Worm (Caenorhabditis elegans): ENCODE data around the gene cht-4.

Gene cht-4

DNA sequence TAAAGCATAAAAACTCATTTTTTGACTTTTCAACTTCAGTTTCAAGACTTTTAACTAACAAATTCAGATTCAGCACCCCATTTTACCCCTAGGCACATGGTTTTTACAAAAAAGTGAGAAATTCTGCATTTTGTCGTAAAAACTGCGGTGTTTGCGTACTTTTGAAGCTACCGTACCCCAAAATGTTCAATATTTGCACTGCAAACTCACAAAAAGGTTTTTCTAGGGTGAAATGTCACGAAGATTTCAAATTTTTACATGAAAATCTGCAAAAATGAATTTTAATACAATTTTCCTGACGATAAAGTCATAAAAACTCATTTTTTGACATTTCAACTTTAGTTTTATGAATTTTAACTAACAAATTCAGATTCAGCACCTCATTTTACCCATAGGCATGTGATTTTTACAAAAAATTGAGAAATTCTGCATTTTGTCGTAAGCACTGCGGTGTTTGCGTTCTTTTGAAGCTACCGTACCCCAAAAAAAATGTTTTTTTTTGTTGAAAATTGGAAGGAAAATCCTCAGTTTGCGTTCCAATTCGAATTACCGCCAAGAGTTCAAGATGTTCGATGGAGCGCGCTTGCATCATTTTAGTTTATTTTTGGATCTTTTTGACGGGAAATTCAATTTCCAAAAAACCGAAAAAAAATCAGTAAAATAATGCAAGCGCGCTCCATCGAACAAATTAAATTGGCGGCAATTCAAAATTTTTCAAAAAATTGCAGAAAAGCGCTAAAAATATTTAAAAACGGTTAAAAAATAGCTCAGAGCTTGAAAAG lies 40.8 kb downstream of the cht-4 start (continued):
- TF ChIP-seq lin-13 (GFP tag; optimal IDR thresholded peaks at IDR 0.05) (peak; percentile 64), hlh-17 (GFP tag; optimal IDR thresholded peaks at IDR 0.05; ENCODE audit: borderline replicate concordance) (no peak), nhr-11 (tag; optimal IDR thresholded peaks at IDR 0.05) (no peak), mep-1 (tag; optimal IDR thresholded peaks at IDR 0.05) (peak; percentile 1), sptf-1 (tag; optimal IDR thresholded peaks at IDR 0.05) (no peak), sup-37 (GFP tag; optimal IDR thresholded peaks at IDR 0.05) (no peak), unc-30 (tag; optimal IDR thresholded peaks at IDR 0.05) (no peak), vab-15 (tag; optimal IDR thresholded peaks at IDR 0.05) (no peak), efl-3 (GFP tag; optimal IDR thresholded peaks at IDR 0.05) (no peak), fos-1 (tag; optimal IDR thresholded peaks at IDR 0.05) (no peak), tlp-1 (tag; optimal IDR thresholded peaks at IDR 0.05) (no peak), isw-1 (GFP tag; IDR thresholded peaks at IDR 0.05) (no peak), hlh-4 (tag; optimal IDR thresholded peaks at IDR 0.05) (no peak), nhr-77 (tag; optimal IDR thresholded peaks at IDR 0.05) (no peak), grh-1 (GFP tag; IDR thresholded peaks at IDR 0.05) (no peak), lin-35 (GFP tag; optimal IDR thresholded peaks at IDR 0.05) (peak; percentile 30 to 71), nhr-28 (tag; optimal IDR thresholded peaks at IDR 0.05) (no peak), snu-23 (GFP tag; optimal IDR thresholded peaks at IDR 0.05) (peak; percentile 22), C16A3.4 (tag; optimal IDR thresholded peaks at IDR 0.05) (no peak), unc-98 (GFP tag; IDR thresholded peaks at IDR 0.05) (no peak), snpc-4 (tag; optimal IDR thresholded peaks at IDR 0.05) (no peak), mab-9 (GFP tag; IDR thresholded peaks at IDR 0.05) (no peak), ceh-8 (GFP tag; optimal IDR thresholded peaks at IDR 0.05) (no peak), mef-2 (tag; optimal IDR thresholded peaks at IDR 0.05) (no peak), blmp-1 (tag; optimal IDR thresholded peaks at IDR 0.05) (no peak), Y116A8C.19 (tag; optimal IDR thresholded peaks at IDR 0.05; ENCODE audit: borderline replicate concordance) (no peak), ets-5 (GFP tag; IDR thresholded peaks at IDR 0.05) (0 out of 2 replicates have a peak, but pooled peaks have one; percentile 50), nhr-19 (GFP tag; conservative IDR thresholded peaks at IDR 0.05) (peak; percentile 19; the same call in 1 of the 2 replicates), pqm-1 (tag; optimal IDR thresholded peaks at IDR 0.05) (no peak), sox-4 (tag; optimal IDR thresholded peaks at IDR 0.05) (no peak), xbp-1 (tag; optimal IDR thresholded peaks at IDR 0.05) (peak; percentile 6), nhr-90 (tag; optimal IDR thresholded peaks at IDR 0.05; ENCODE audit: poor library complexity) (peak; percentile 20), dpl-1 (GFP tag; optimal IDR thresholded peaks at IDR 0.05) (peak; percentile 32 to 62 (median 55))

DNA sequence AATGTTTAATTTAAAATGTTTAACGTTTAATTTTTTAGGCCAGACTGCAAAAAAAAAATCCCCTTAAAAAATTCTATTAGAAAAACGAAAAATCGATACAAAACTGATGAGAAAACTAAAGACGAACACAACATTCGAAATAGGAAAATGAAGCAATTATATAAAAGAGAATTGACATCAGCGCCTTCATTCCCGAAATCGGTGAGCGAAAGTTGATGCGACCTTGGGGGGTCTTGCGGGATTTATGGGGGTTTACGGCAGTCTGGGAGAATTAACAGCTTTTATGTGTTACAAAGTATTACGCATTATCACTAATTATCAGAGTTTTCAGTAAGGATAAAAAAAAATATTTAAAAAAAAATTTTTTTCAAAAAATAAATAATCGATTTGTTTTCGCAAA lies 42.9 kb downstream of the cht-4 start:
- no peak for TF ChIP-seq ets-5 (GFP tag; IDR thresholded peaks at IDR 0.05)
- no peak for TF ChIP-seq egl-27 (tag; optimal IDR thresholded peaks at IDR 0.05)
- no peak for TF ChIP-seq unc-62 (GFP tag; optimal IDR thresholded peaks at IDR 0.05)
- TF ChIP-seq nhr-28 (tag; optimal IDR thresholded peaks at IDR 0.05): no peak
- peak; percentile 99 for TF ChIP-seq blmp-1 (tag; optimal IDR thresholded peaks at IDR 0.05)
- TF ChIP-seq lin-39 (tag; optimal IDR thresholded peaks at IDR 0.05): no peak
- TF ChIP-seq irx-1 (tag; optimal IDR thresholded peaks at IDR 0.05): no peak

DNA sequence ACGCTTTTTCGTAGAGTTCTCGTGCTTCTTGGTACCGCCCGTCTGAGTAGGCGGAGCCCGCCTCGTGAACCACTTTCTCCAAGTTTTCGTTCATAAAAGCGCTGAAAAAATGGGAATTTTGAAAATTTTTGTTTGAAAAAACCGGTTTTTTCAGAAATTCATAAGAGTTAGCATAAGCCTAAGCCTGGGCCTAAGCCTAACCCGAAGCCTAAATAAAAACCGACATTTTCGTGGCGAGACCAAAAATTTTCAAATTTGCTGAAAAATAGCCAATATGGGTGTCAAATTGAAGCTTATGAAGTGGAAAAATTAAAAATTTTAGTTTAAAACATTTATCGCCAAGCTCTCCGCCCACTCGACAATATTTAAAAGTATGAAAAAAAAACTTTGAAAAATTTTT lies 43.3 kb downstream of the cht-4 start, which contains the start of gene Y22D7AL.9:
TSS of gene Y22D7AL.9 (minus strand) at position 101 of the 400 bp plus-strand sequence.
- TF ChIP-seq elt-3 (tag; optimal IDR thresholded peaks at IDR 0.05): no peak
- TF ChIP-seq C16A3.4 (tag; optimal IDR thresholded peaks at IDR 0.05): no peak
- no peak for TF ChIP-seq dpl-1 (GFP tag; optimal IDR thresholded peaks at IDR 0.05)
- TF ChIP-seq lsy-2 (tag; optimal IDR thresholded peaks at IDR 0.05): no peak
- no peak for TF ChIP-seq mdl-1 (tag; optimal IDR thresholded peaks at IDR 0.05)
- TF ChIP-seq nhr-76 (tag; optimal IDR thresholded peaks at IDR 0.05): no peak
- TF ChIP-seq blmp-1 (tag; optimal IDR thresholded peaks at IDR 0.05): no peak
